Fruit fly (Drosophila melanogaster) Kc167 (cell line): ENCODE data around the gene LysE.

ENCODE experiments used
- Myc ChIP-seq: fragments of >200 bp; optimal IDR thresholded peaks from 2 replicates; lab custom pipeline; 2017; ENCODE audit warnings: missing external identifiers
- Sin3A ChIP-seq: fragments of >200 bp; optimal IDR thresholded peaks from 2 replicates; lab custom pipeline; 2018; ENCODE audit warnings: missing external identifiers
- h ChIP-seq: fragments of >200 bp; optimal IDR thresholded peaks from 3 replicates; lab custom pipeline; 2018; ENCODE audit warnings: missing external identifiers
- insv ChIP-seq: fragments of >200 bp; optimal IDR thresholded peaks from 3 replicates; lab custom pipeline; 2018; ENCODE audit warnings: missing external identifiers
- psq ChIP-seq: fragments of >200 bp; optimal IDR thresholded peaks from 2 replicates; lab custom pipeline; 2017; ENCODE audit warnings: missing external identifiers
- ttk ChIP-seq: sonication (Bioruptor generic); optimal IDR thresholded peaks from 2 replicates; lab custom pipeline; 2017; ENCODE audit warnings: missing external identifiers

Gene LysE

dm6 chr3L:1212571-1212970, at the start of gene LysE:
Gene LysE, plus strand, starts transcription at chr3L:1212827.
- no peak for TF ChIP-seq h (lab: Kevin White, UChicago)
- TF ChIP-seq ttk (lab: Kevin White, UChicago): no peak
- no peak for TF ChIP-seq psq (lab: Kevin White, UChicago)

dm6 chr3L:1165808-1166207, 46.8 kb upstream of the LysE start:
- TF ChIP-seq psq (lab: Kevin White, UChicago) (no peak), Myc (lab: Kevin White, UChicago) (no peak), insv (no peak), Sin3A (lab: Kevin White, UChicago) (no peak), h (lab: Kevin White, UChicago) (no peak), ttk (lab: Kevin White, UChicago) (no peak)

DNA sequence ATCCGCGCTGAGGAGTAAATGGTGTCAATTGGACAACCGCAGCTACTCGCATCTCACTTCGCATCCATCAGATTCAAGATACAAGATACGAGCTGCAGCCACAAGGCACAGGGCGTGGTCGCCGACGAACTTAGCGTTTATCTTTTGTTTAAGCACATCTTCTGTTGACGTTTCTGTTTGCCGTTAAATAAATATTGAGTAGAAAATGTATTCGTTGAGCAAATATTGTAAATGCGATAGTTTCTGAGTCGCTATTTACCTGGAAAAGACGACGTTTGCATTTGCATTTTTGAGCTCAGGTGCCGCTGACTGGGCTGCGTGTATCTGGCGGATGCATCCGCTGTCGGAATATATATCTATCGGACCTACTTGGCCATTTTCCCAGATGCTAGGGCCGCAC, 46.4 kb upstream of the LysE start:
- no peak for TF ChIP-seq Myc (lab: Kevin White, UChicago)
- TF ChIP-seq insv: no peak

- no peak for TF ChIP-seq Sin3A (lab: Kevin White, UChicago)
- TF ChIP-seq h (lab: Kevin White, UChicago): no peak
- no peak for TF ChIP-seq insv
- TF ChIP-seq ttk (lab: Kevin White, UChicago): no peak
- no peak for TF ChIP-seq Myc (lab: Kevin White, UChicago)
- TF ChIP-seq psq (lab: Kevin White, UChicago): no peak
Measured at dm6 chr3L:1166945-1167913, 45.4 kb upstream of the LysE start.

DNA sequence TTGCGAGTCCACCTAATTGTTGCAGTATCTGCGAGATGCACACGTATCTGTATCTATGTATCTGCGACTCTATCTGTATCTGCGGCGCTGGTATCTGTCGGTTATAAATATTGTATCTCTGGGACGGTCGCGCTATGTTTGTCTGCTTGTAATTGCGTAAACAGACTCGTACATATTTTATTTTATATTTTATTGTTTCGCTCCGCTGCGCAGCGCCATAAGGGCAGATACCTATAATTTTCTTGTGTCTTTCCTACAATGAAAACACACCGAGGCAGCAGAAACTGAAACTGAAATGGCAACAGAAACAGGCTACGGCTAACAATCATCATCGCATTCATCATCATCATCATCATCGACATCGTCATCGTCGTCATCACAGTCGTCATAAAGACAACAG, 44.2 kb upstream of the LysE start:
- TF ChIP-seq insv: no peak
- no peak for TF ChIP-seq ttk (lab: Kevin White, UChicago)
- TF ChIP-seq Sin3A (lab: Kevin White, UChicago): no peak
- TF ChIP-seq Myc (lab: Kevin White, UChicago): no peak
- no peak for TF ChIP-seq psq (lab: Kevin White, UChicago)
- TF ChIP-seq h (lab: Kevin White, UChicago): no peak

- no peak for TF ChIP-seq Sin3A (lab: Kevin White, UChicago)
- no peak for TF ChIP-seq h (lab: Kevin White, UChicago)
- no peak for TF ChIP-seq Myc (lab: Kevin White, UChicago)
- no peak for TF ChIP-seq insv
- no peak for TF ChIP-seq psq (lab: Kevin White, UChicago)
- TF ChIP-seq ttk (lab: Kevin White, UChicago): no peak
Measured at dm6 chr3L:1169617-1170016, 43.0 kb upstream of the LysE start.

dm6 chr3L:1170611-1171010, 42.0 kb upstream of the LysE start:
- TF ChIP-seq ttk (lab: Kevin White, UChicago) (no peak), psq (lab: Kevin White, UChicago) (no peak), insv (no peak), h (lab: Kevin White, UChicago) (no peak), Myc (lab: Kevin White, UChicago) (no peak), Sin3A (lab: Kevin White, UChicago) (no peak)

DNA sequence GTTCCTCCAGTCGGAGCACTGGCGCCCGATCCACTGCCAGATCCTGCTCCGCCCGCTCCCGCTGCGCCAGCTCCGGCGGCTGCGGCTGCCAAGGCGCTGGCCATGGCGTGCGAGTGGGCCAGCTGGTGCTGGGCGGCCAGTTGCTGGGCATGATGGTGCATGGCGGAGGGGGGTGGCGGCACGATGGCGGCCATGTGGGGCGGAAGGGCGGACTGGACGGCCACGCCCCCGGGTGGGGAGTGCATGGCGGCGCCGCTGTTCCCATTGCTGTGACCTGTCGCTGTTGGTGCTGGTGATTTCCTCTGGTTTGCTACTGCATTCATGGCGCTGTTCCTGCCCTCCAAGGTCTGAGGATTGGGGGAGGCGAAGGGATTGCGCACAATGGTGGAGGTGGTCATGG, 39.8 kb upstream of the LysE start:
- TF ChIP-seq insv: no peak

dm6 chr3L:1176515-1176914, 36.1 kb upstream of the LysE start:
- no peak for TF ChIP-seq Sin3A (lab: Kevin White, UChicago)
- no peak for TF ChIP-seq psq (lab: Kevin White, UChicago)
- no peak for TF ChIP-seq insv
- no peak for TF ChIP-seq Myc (lab: Kevin White, UChicago)
- TF ChIP-seq h (lab: Kevin White, UChicago): no peak
- no peak for TF ChIP-seq ttk (lab: Kevin White, UChicago)

- TF ChIP-seq Sin3A (lab: Kevin White, UChicago): no peak
- TF ChIP-seq h (lab: Kevin White, UChicago): no peak
- no peak for TF ChIP-seq psq (lab: Kevin White, UChicago)
- TF ChIP-seq ttk (lab: Kevin White, UChicago): no peak
- no peak for TF ChIP-seq Myc (lab: Kevin White, UChicago)
Measured at dm6 chr3L:1177085-1177484, 35.5 kb upstream of the LysE start, which contains the start of gene bab2. Gene bab2, minus strand, starts transcription at chr3L:1177276.

- no peak for TF ChIP-seq h (lab: Kevin White, UChicago)
- TF ChIP-seq insv: no peak
Measured at dm6 chr3L:1178115-1178583, 34.5 kb upstream of the LysE start.

DNA sequence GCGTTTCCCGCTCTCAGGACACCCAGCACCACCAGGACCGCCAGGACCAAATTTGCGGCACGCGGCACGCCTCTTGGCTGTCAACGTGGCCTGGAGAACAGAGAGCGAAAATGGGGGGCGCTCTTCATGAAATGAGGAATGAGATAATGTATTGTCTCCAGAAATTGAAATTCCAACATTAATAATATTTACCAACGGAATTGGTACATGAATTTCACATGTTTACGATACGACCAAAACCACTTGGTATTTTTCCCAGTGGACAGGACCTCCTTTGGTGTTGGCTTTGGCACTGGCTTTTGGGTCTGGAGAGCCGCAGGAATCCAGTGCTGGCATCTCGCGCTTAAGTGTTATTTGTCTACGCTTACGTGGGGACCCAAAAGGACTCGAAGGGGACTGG, 29.2 kb upstream of the LysE start:
- TF ChIP-seq ttk (lab: Kevin White, UChicago) (no peak), Myc (lab: Kevin White, UChicago) (no peak), Sin3A (lab: Kevin White, UChicago) (no peak), insv (no peak), psq (lab: Kevin White, UChicago) (no peak), h (lab: Kevin White, UChicago) (no peak)
